Worm (Caenorhabditis elegans) whole organism, late embryonic: Measurements from ENCODE around the gene Y82E9BL.3.

Experiments
- ama-1 ChIP-seq: fragments of 150-350 bp; optimal IDR thresholded peaks from 2 replicates; lab custom pipeline; 2014
- ceh-22 ChIP-seq: sonication (generic microtip); optimal IDR thresholded peaks from 2 replicates; lab custom pipeline; 2017; ENCODE audit warnings: missing biosample characterization, missing genetic modification characterization
- ceh-34 ChIP-seq: sonication (generic microtip); optimal IDR thresholded peaks from 2 replicates; lab custom pipeline; 2016; ENCODE audit warnings: mild to moderate bottlenecking, missing genetic modification characterization, missing compliant biosample characterization
- ceh-6 ChIP-seq: fragments of 200-800 bp; sonication (Bioruptor generic); optimal IDR thresholded peaks from 2 replicates; lab custom pipeline; 2018; ENCODE audit warnings: mild to moderate bottlenecking, missing genetic modification characterization, missing compliant biosample characterization
- che-1 ChIP-seq: sonication (generic microtip); optimal IDR thresholded peaks from 2 replicates; lab custom pipeline; 2016; ENCODE audit warnings: mild to moderate bottlenecking, missing genetic modification characterization, missing compliant biosample characterization
- zip-5 ChIP-seq: sonication (generic microtip); optimal IDR thresholded peaks from 2 replicates; lab custom pipeline; 2016; ENCODE audit warnings: missing genetic modification characterization, missing compliant biosample characterization

ce11 chrIII:1395355-1395754, 44.7 kb upstream of the Y82E9BL.3 start:
- TF ChIP-seq ama-1 (lab: Kevin White, UChicago) (no peak), ceh-22 (tag; lab: Kevin White, UChicago) (no peak), ceh-34 (tag; lab: Kevin White, UChicago) (no peak), zip-5 (tag; lab: Kevin White, UChicago) (no peak), ceh-6 (GFP tag; lab: Kevin White, UChicago) (no peak), che-1 (tag; lab: Kevin White, UChicago) (no peak)
